Worm (Caenorhabditis elegans): ENCODE measurements around the gene Y58A7A.1.
A peak's percentile ranks its signal among the peaks of the same experiment; 100 is the strongest.

Gene Y58A7A.1

DNA sequence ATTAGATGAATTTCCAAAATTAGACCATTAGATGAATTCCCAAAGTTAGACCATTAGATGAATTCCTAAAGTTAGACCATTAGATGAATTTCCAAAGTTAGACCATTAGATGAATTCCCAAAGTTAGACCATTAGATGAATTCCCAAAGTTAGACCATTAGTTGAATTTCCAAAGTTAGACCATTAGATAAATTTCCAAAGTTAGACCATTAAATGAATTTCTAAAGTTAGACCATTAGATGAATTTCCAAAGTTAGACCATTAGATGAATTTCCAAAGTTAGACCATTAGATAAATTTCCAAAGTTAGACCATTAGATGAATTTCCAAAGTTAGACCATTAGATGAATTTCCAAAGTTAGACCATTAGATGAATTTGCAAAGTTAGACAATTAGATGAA lies 6.0 kb upstream of the Y58A7A.1 start:
- peak; percentile 83 for TF ChIP-seq sea-1 (GFP tag; conservative IDR thresholded peaks at IDR 0.05)
- peak; percentile 81 for TF ChIP-seq tbx-37 (GFP tag; conservative IDR thresholded peaks at IDR 0.05)
- peak; percentile 88 for TF ChIP-seq tbx-11 (GFP tag; IDR thresholded peaks at IDR 0.05)

DNA sequence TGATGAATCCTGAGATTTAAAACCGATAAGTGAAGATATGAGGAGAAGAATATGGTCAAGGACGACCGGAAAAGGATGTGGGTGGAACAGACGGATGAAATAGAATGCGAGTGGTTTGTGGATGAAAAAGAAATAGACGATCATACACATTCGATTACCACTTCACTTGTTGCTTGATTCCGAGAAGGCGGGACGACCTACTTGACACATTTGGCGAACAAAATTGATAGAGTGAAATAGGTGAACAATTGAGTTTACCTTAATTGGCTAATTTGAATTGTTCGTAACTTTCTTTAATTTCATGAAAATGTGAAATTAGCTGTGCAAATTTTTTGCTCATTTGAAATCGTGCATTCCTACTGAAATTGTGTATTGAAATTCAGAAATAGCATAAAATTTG lies 2.7 kb upstream of the Y58A7A.1 start, which contains the start of gene Y58A7A.2:
Gene Y58A7A.2, minus strand, starts transcription at position 101 of the 400 bp plus-strand sequence.
- no peak for TF ChIP-seq ceh-36 (tag; optimal IDR thresholded peaks at IDR 0.05)
- TF ChIP-seq hmg-4 (GFP tag; optimal IDR thresholded peaks at IDR 0.05), result no peak

DNA sequence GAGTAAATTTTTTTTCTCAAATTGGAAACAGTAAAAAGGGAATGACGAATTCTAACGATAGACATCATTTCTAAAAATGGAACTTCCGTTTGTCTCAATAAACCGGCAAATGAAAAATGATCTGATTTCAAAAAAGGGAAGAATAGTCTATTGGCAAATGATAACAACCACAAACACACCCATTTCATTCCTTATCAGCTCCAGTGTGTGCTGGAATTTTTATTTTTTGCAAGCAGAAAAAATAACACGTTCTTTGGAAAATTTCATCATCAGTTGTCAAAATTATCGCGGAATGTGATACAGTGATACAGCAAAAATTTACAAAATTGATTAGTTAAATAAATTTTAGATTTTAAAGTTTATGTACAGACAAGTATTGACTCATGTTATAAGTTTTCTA lies 1.9 kb downstream of the Y58A7A.1 start:
- TF ChIP-seq flt-1 (GFP tag; IDR thresholded peaks at IDR 0.05) (no peak), ama-1 (optimal IDR thresholded peaks at IDR 0.05) (no peak), pes-1 (GFP tag; IDR thresholded peaks at IDR 0.05) (no peak), hnd-1 (tag; optimal IDR thresholded peaks at IDR 0.05) (no peak), hmbx-1 (tag; optimal IDR thresholded peaks at IDR 0.05) (no peak), F13C5.2 (tag; optimal IDR thresholded peaks at IDR 0.05) (no peak), ets-7 (tag; optimal IDR thresholded peaks at IDR 0.05) (no peak)

DNA sequence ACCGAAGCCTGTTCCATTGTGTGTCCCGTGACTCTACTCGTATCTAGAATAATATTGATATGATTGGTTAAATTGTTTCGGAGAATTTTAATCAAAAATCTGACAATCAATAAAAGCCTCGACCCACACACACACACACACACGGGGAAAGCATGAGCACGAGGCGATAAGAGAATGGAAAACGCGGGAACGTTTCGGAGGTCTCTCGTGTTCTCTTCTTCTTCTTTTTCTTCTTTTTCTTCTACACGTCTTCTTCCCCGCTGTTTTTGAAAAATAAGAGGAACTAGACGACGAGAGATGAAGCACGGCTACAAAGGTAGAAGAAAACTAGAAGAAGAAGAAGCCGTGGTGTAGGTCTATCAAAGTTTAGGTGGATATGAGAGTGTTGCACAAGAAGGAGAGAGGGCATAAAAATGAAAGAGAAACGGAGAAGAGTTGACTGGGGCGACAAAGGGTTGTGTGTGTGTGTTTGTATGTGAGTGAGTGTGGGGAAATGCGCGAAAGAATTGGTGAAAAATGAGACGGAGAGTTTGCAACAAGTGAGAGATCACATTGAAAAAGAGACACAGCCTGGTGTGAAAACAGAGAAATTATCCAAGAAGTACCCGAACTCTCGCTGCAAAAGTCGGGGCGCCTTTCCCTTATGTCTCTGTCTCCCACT lies 4.4 kb downstream of the Y58A7A.1 start, which contains the start of gene mlk-1:
Gene mlk-1, minus strand, starts transcription at position 51 of the 661 bp plus-strand sequence.
- TF ChIP-seq F13C5.2 (tag; optimal IDR thresholded peaks at IDR 0.05) (peak; percentile 12), hmbx-1 (tag; optimal IDR thresholded peaks at IDR 0.05) (no peak)

DNA sequence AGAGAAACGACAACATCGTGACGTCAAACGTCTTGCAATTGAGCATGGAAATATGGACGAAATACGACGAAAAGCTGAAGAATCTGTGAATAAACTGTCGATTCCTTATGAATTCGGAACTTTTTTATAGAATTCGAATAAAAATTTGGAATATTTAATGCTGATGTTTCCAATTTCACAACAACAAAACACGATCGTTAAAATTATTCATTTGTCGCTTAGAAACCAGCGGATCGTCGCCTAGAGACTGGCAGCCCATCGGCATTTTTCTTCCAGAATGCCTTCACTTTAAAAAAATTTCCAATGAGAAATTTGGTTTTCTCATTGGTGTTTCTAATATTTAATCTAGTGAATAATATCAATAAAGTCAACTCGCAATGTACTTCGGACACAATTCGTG lies 16.0 kb downstream of the Y58A7A.1 start, which contains the start of gene cwp-4:
Gene cwp-4, plus strand, starts transcription at position 301 of the 400 bp plus-strand sequence.
- no peak for TF ChIP-seq F13C5.2 (tag; optimal IDR thresholded peaks at IDR 0.05)
- TF ChIP-seq pes-1 (GFP tag; IDR thresholded peaks at IDR 0.05), result no peak
- no peak for TF ChIP-seq flt-1 (GFP tag; IDR thresholded peaks at IDR 0.05)
- no peak for TF ChIP-seq B0310.2 (tag; optimal IDR thresholded peaks at IDR 0.05)
- no peak for TF ChIP-seq ets-7 (tag; optimal IDR thresholded peaks at IDR 0.05)
- TF ChIP-seq sea-1 (GFP tag; conservative IDR thresholded peaks at IDR 0.05), result no peak
- TF ChIP-seq ceh-13 (GFP tag; optimal IDR thresholded peaks at IDR 0.05), result no peak
- TF ChIP-seq tra-4 (tag; optimal IDR thresholded peaks at IDR 0.05), result no peak
- TF ChIP-seq hmbx-1 (tag; optimal IDR thresholded peaks at IDR 0.05), result no peak
- TF ChIP-seq aly-1 (tag; optimal IDR thresholded peaks at IDR 0.05), result no peak
- TF ChIP-seq hmg-4 (GFP tag; optimal IDR thresholded peaks at IDR 0.05), result no peak
- no peak for TF ChIP-seq scrt-1 (GFP tag; IDR thresholded peaks at IDR 0.05)
- TF ChIP-seq hnd-1 (tag; optimal IDR thresholded peaks at IDR 0.05), result no peak
- TF ChIP-seq ceh-36 (tag; optimal IDR thresholded peaks at IDR 0.05), result no peak

DNA sequence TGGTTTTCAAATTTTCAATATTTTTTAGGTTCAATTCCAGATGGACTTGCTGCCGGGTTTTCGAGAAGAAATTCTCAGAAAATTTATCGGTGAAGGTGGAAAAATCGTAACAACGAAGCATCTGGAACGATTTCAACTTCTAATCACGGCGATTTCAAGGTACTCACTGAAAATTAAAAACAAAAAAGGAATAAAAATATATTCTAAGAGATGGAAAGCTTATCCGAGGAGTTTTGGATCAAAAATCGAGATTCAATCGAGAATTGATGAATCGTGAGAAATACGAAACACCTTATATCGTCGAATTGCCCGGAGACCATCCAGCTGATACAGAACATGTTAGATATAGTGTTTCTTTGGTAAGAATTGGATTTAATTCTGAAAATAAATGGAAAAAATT lies 17.1 kb downstream of the Y58A7A.1 start, which contains the start of gene K11D12.12:
Gene K11D12.12, plus strand, starts transcription at position 29 of the 400 bp plus-strand sequence.
- no peak for TF ChIP-seq tra-4 (tag; optimal IDR thresholded peaks at IDR 0.05)
- TF ChIP-seq F13C5.2 (tag; optimal IDR thresholded peaks at IDR 0.05), result no peak
- no peak for TF ChIP-seq scrt-1 (GFP tag; IDR thresholded peaks at IDR 0.05)
- TF ChIP-seq ets-7 (tag; optimal IDR thresholded peaks at IDR 0.05), result no peak

DNA sequence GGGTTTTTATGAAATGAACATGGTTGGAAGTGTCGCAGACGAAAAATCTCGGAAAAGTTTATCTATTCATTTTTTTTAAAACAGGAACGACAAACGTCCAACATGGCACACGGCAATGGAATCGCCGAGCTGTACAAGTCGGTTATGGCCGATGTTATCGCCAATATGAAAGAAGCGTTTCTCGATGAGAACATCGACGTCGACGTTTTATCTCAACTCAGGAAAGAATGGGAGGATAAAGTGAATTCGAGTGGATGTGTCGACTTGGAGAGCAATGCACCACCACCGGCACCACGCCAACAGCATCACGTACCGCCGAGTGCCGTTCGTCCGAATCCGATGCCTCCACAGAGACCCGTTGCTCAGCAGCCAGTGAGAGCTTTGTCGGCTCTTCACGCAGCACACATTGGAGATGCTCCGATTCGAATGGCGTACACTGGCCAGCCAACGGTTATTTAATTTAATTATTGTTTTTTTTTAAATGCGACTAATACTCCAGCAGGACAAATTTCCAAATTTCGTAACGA lies 19.2 kb downstream of the Y58A7A.1 start:
- TF ChIP-seq ceh-36 (tag; optimal IDR thresholded peaks at IDR 0.05), result no peak

DNA sequence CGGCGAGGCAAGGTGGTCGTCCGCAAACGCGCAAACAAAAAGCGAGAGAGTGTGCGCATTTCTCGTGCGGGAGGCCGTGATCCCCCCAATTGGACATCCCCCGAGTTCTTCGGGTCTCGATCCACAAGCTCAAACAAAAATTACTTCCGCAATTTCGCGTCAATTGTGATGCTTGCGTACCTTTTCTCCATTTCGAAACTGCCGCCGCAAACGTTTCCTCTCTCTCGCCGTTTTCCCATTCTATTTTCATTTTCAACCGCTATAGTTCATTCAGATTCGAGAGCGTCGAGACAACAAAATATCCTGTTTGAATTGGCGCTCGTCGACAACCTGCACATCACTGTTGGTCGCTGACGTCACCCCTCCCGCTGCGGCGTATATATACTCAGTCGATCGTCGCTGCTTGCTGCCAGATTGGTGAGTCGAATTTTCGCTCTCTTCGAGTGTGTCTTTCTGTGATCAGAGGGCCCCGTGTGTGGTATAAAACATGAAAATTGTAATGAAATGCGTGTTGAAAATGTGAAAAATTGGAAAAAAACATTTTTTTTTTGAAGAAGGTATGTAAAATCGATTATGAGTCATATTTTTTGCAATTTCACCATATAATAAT lies 19.9 kb downstream of the Y58A7A.1 start, which contains the start of the genes pqn-51 and K11D12.14:
Gene pqn-51, plus strand, starts transcription at position 275 of the 610 bp plus-strand sequence.
Gene K11D12.14, plus strand, starts transcription at position 304 of the 610 bp plus-strand sequence.
- TF ChIP-seq aly-1 (tag; optimal IDR thresholded peaks at IDR 0.05), result no peak
- TF ChIP-seq B0310.2 (tag; optimal IDR thresholded peaks at IDR 0.05), result no peak
- TF ChIP-seq hmg-4 (GFP tag; optimal IDR thresholded peaks at IDR 0.05), result peak; percentile 15
- TF ChIP-seq flt-1 (GFP tag; IDR thresholded peaks at IDR 0.05), result 0 out of 2 replicates have a peak, but pooled peaks have one; percentile 20
- TF ChIP-seq F13C5.2 (tag; optimal IDR thresholded peaks at IDR 0.05), result peak; percentile 71
- TF ChIP-seq pes-1 (GFP tag; IDR thresholded peaks at IDR 0.05), result 0 out of 2 replicates have a peak, but pooled peaks have one; percentile 32
- TF ChIP-seq scrt-1 (GFP tag; IDR thresholded peaks at IDR 0.05), result peak; percentile 85

DNA sequence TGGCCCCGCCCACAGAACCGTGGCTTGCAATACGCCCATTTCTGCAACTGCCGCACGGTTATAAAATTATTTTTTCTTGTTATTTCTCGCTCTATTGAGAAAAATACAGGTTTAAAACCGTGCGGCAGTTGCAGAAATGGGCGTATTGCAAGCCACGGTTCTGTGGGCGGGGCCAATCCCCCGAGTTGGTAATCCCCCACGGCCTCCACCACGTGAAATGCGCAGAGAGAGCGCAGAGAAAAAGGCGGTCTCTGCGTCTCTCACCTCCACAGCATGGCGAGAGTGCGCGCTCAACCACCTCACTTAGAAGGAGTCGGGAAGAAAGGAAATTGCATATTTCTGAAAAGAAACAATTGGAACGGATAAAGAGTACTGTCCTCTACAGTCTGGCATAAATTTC lies 22.1 kb downstream of the Y58A7A.1 start:
- TF ChIP-seq scrt-1 (GFP tag; IDR thresholded peaks at IDR 0.05) (peak; percentile 88), sea-1 (GFP tag; conservative IDR thresholded peaks at IDR 0.05) (peak; percentile 69; the same call in 1 of the 2 replicates), pes-1 (GFP tag; IDR thresholded peaks at IDR 0.05) (peak; percentile 42; the same call in 1 of the 2 replicates)
